Worm (Caenorhabditis elegans) whole organism, L3 larva: ENCODE data around the gene ocr-1.

Experiments used
- R02D3.7 ChIP-seq: fragments of 150-350 bp; optimal IDR thresholded peaks from 2 replicates; lab custom pipeline; 2014; ENCODE audit warnings: missing biosample characterization, missing genetic modification characterization
- ZK546.5 ChIP-seq: sonication (generic microtip); optimal IDR thresholded peaks from 2 replicates; lab custom pipeline; 2017; ENCODE audit warnings: missing biosample characterization, missing genetic modification characterization
- aly-2 ChIP-seq: fragments of 150-350 bp; optimal IDR thresholded peaks from 2 replicates; lab custom pipeline; 2014; ENCODE audit warnings: missing biosample characterization, missing genetic modification characterization
- ceh-16 ChIP-seq: sonication (generic microtip); optimal IDR thresholded peaks from 2 replicates; lab custom pipeline; 2017; ENCODE audit warnings: missing biosample characterization, missing genetic modification characterization
- ceh-28 ChIP-seq: fragments of 150-350 bp; optimal IDR thresholded peaks from 2 replicates; lab custom pipeline; 2014; ENCODE audit warnings: missing biosample characterization, missing genetic modification reagents, missing genetic modification characterization
- ceh-82 ChIP-seq: fragments of 150-350 bp; optimal IDR thresholded peaks from 2 replicates; lab custom pipeline; 2014; ENCODE audit warnings: missing biosample characterization, missing genetic modification characterization
- ceh-9 ChIP-seq: sonication (generic microtip); optimal IDR thresholded peaks from 2 replicates; lab custom pipeline; 2018; ENCODE audit warnings: missing biosample characterization, missing genetic modification characterization
- egl-5 ChIP-seq: fragments of 150-350 bp; optimal IDR thresholded peaks from 2 replicates; lab custom pipeline; 2017; ENCODE audit warnings: missing biosample characterization, missing genetic modification reagents, missing genetic modification characterization, inconsistent platforms
- elt-1 ChIP-seq: fragments of 150-350 bp; optimal IDR thresholded peaks from 2 replicates; lab custom pipeline; 2014; ENCODE audit warnings: missing biosample characterization, missing genetic modification characterization
- elt-2 ChIP-seq: sonication (generic microtip); optimal IDR thresholded peaks from 2 replicates; lab custom pipeline; 2016; ENCODE audit warnings: missing genetic modification reagents, mild to moderate bottlenecking, missing genetic modification characterization, missing compliant biosample characterization
- elt-3 ChIP-seq, 3 experiments: fragments of 150-350 bp in 1 of 3; sonication (generic microtip) in 2 of 3; optimal IDR thresholded peaks; 2 replicates in 2 of 3; 4 replicates in 1 of 3; lab custom pipeline; 2014 to 2017; ENCODE audit warnings: missing biosample characterization in 3 of 3, missing genetic modification characterization in 3 of 3
- fkh-10 ChIP-seq: sonication (generic microtip); optimal IDR thresholded peaks from 2 replicates; lab custom pipeline; 2017; ENCODE audit warnings: missing biosample characterization, missing genetic modification reagents, missing genetic modification characterization
- fkh-2 ChIP-seq: fragments of 150-350 bp; optimal IDR thresholded peaks from 2 replicates; lab custom pipeline; 2014; ENCODE audit warnings: missing biosample characterization, missing genetic modification reagents, missing genetic modification characterization
- fos-1 ChIP-seq: fragments of 150-350 bp; optimal IDR thresholded peaks from 2 replicates; lab custom pipeline; 2014; ENCODE audit warnings: missing biosample characterization, missing genetic modification characterization
- lin-39 ChIP-seq: fragments of 150-350 bp; optimal IDR thresholded peaks from 2 replicates; lab custom pipeline; 2018; ENCODE audit warnings: missing biosample characterization, missing genetic modification reagents, missing genetic modification characterization
- lsy-12 ChIP-seq: sonication (generic microtip); optimal IDR thresholded peaks from 2 replicates; lab custom pipeline; 2016; ENCODE audit warnings: mild to moderate bottlenecking, missing genetic modification characterization, missing compliant biosample characterization
- mdl-1 ChIP-seq: fragments of 150-350 bp; optimal IDR thresholded peaks from 2 replicates; lab custom pipeline; 2014; ENCODE audit warnings: missing biosample characterization, missing genetic modification characterization
- mml-1 ChIP-seq: fragments of 150-350 bp; sonication (generic microtip); optimal IDR thresholded peaks from 3 replicates; lab custom pipeline; 2014; ENCODE audit warnings: missing biosample characterization, missing genetic modification characterization
- nfya-1 ChIP-seq: sonication (generic microtip); optimal IDR thresholded peaks from 2 replicates; lab custom pipeline; 2017; ENCODE audit warnings: missing genetic modification characterization, mild to moderate bottlenecking, missing compliant biosample characterization, antibody characterized with exemption, moderate library complexity; ENCODE audit not compliant: insufficient read depth
- nhr-11 ChIP-seq: fragments of 150-350 bp; optimal IDR thresholded peaks from 2 replicates; lab custom pipeline; 2014; ENCODE audit warnings: missing biosample characterization, missing genetic modification characterization
- nhr-25 ChIP-seq: sonication (generic microtip); optimal IDR thresholded peaks from 2 replicates; lab custom pipeline; 2017; ENCODE audit warnings: missing biosample characterization, missing genetic modification characterization
- nhr-28 ChIP-seq: fragments of 150-350 bp; optimal IDR thresholded peaks from 2 replicates; lab custom pipeline; 2014; ENCODE audit warnings: missing biosample characterization, missing genetic modification characterization
- nhr-43 ChIP-seq: sonication (generic microtip); optimal IDR thresholded peaks from 2 replicates; lab custom pipeline; 2016; ENCODE audit warnings: mild to moderate bottlenecking, missing genetic modification characterization, missing compliant biosample characterization; ENCODE audit not compliant: poor library complexity, severe bottlenecking
- nhr-67 ChIP-seq: fragments of 150-350 bp; optimal IDR thresholded peaks from 2 replicates; lab custom pipeline; 2014; ENCODE audit warnings: missing biosample characterization, missing genetic modification characterization
- nhr-77 ChIP-seq: fragments of 150-350 bp; optimal IDR thresholded peaks from 2 replicates; lab custom pipeline; 2014; ENCODE audit warnings: missing biosample characterization, missing genetic modification characterization
- pha-4 ChIP-seq: fragments of 150-350 bp; optimal IDR thresholded peaks from 2 replicates; lab custom pipeline; 2014; ENCODE audit warnings: missing biosample characterization, missing genetic modification reagents, missing genetic modification characterization
- pqm-1 ChIP-seq: fragments of 150-350 bp; optimal IDR thresholded peaks from 2 replicates; lab custom pipeline; 2017; ENCODE audit warnings: missing biosample characterization, missing genetic modification characterization, inconsistent platforms
- skn-1 ChIP-seq: fragments of 150-350 bp; optimal IDR thresholded peaks from 2 replicates; lab custom pipeline; 2014; ENCODE audit warnings: missing biosample characterization, missing genetic modification characterization
- snpc-4 ChIP-seq: fragments of 150-350 bp; optimal IDR thresholded peaks from 2 replicates; lab custom pipeline; 2014; ENCODE audit warnings: missing biosample characterization, missing genetic modification characterization
- unc-39 ChIP-seq: sonication (generic microtip); optimal IDR thresholded peaks from 4 replicates; lab custom pipeline; 2017; ENCODE audit warnings: missing biosample characterization, missing genetic modification characterization
- ztf-11 ChIP-seq: fragments of 150-350 bp; optimal IDR thresholded peaks from 2 replicates; lab custom pipeline; 2014; ENCODE audit warnings: missing biosample characterization, missing genetic modification characterization
- ztf-4 ChIP-seq: fragments of 150-350 bp; optimal IDR thresholded peaks from 2 replicates; lab custom pipeline; 2014; ENCODE audit warnings: missing biosample characterization, missing genetic modification characterization

ocr-1 gene

DNA sequence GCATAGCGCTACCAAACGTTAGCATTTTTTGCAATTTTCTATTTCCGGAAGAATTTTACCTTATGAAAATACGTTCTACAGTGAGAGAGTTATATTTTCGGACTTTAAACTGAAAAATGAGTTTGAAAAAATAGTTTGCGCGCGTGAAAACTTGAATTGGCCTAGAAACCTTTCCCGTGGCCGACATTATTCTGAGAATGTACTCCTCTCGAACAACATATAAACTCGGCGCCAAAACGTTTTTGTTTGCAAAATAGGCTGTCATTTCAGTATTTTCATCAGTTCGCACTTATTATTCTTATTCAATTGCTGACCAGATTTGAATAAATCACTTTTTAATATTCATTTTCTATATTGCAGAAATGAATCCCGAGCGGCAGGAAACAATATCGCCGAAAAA, 27.4 kb upstream of the ocr-1 start, which contains the start of the genes mre-11 and wdr-5.3 (continued):
- no peak for TF ChIP-seq ceh-16
- no peak for TF ChIP-seq pha-4 (tag; lab: Kevin White, UChicago)

DNA sequence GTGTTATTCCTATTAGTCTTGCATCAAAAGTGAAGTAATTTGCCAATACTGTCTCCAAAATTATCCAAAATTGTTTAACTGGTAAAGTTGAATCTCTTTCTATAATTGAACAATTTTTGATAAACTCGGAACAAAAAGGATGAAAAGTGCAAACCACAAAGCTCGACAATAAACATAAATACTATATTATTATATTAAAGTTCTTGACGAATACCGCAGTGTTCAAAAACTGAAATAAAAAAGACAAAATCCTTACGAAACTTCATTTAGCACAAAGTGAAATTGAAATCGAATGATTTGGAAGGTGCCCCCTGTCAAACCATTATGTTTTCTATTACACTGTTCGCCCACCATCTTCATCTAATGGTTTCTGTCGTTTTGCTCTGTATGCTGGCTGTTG, 22.8 kb upstream of the ocr-1 start, which contains the start of gene ZC302.3:
TSS of gene ZC302.3 (minus strand) at position 101 of the 400 bp plus-strand sequence.
- TF ChIP-seq elt-1 (tag; lab: Kevin White, UChicago) (no peak), ceh-16 (no peak), mml-1 (tag; lab: Kevin White, UChicago) (no peak), aly-2 (no peak), ceh-9 (tag; lab: Kevin White, UChicago) (no peak), ztf-11 (tag; lab: Kevin White, UChicago) (no peak), egl-5 (tag; lab: Kevin White, UChicago) (no peak), ceh-82 (tag; lab: Kevin White, UChicago) (no peak), unc-39 (tag; lab: Kevin White, UChicago) (no peak), ztf-4 (tag; lab: Kevin White, UChicago) (no peak), ceh-28 (tag; lab: Kevin White, UChicago) (no peak), nfya-1 (tag; lab: Kevin White, UChicago) (no peak), fos-1 (tag; lab: Kevin White, UChicago) (no peak), nhr-67 (no peak)

DNA sequence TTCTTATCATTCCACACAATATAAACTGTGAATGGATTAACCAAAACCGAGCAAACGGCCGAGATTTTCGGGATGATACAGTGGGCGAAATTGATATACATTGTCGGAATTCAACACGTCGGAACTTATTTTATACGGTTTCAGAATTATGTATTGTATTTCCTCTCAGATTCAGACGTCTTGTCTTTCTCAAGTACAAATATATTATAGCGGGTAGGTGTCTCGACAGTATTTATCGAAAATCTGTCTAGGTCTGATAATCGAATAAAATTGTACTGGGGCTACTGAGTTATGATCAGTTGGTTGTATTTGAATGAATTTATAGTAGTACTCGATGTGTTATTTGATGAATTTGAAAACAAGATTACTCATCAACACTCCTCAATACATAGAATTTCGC, 20.5 kb upstream of the ocr-1 start, which contains the start of gene srj-22:
TSS of gene srj-22 (minus strand) at position 101 of the 400 bp plus-strand sequence.
- TF ChIP-seq ceh-9 (tag; lab: Kevin White, UChicago), result no peak
- no peak for TF ChIP-seq fkh-10
- TF ChIP-seq fos-1 (tag; lab: Kevin White, UChicago), result no peak
- no peak for TF ChIP-seq ceh-16
- no peak for TF ChIP-seq nhr-11 (tag; lab: Kevin White, UChicago)
- TF ChIP-seq mdl-1 (tag; lab: Kevin White, UChicago), result no peak
- no peak for TF ChIP-seq elt-2 (tag; lab: Kevin White, UChicago)
- TF ChIP-seq ztf-4 (tag; lab: Kevin White, UChicago), result no peak

DNA sequence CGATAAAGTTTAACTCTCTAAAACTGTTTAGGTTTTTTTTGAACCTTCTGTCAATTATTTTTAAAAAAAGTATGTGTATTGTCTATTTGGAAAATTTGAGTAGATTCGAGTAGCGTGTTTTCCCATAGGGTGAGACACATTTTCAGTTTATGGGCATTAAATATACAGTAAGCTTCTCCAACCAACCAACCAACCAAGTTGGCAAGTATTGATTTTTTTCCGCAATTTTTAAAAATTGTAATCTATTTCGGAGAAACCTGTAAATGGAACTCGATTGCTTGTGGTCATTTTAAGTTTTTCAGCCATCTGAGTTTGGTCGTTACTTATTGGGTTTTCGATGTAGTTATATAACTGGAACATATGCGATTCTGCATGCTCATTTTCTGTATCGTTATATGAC, 19.1 kb upstream of the ocr-1 start, which contains the start of gene srj-21:
TSS of gene srj-21 (plus strand) at position 301 of the 400 bp plus-strand sequence.
- TF ChIP-seq nhr-77 (tag; lab: Kevin White, UChicago) (no peak), ceh-28 (tag; lab: Kevin White, UChicago) (no peak), elt-3 (tag; optimal IDR thresholded peaks at IDR 0.05; lab: Kevin White, UChicago) (no peak), elt-1 (tag; lab: Kevin White, UChicago) (no peak), lin-39 (tag; lab: Kevin White, UChicago) (no peak), nhr-28 (tag; lab: Kevin White, UChicago) (no peak), R02D3.7 (no peak), snpc-4 (tag; lab: Kevin White, UChicago) (no peak), elt-2 (tag; lab: Kevin White, UChicago) (no peak), nhr-43 (no peak), lsy-12 (tag; lab: Kevin White, UChicago) (no peak), nhr-25 (no peak), ZK546.5 (tag; lab: Kevin White, UChicago) (no peak), ceh-16 (no peak), fkh-2 (tag; lab: Kevin White, UChicago) (no peak), mml-1 (tag; lab: Kevin White, UChicago) (no peak), ztf-11 (tag; lab: Kevin White, UChicago) (no peak)

ce11 chrV:10747263-10747951, 16.8 kb upstream of the ocr-1 start, which contains the start of the genes selt-1.2 and F28H7.2:
selt-1.2 (minus strand) TSS chrV:10747363.
F28H7.2 (plus strand) TSS chrV:10747901.
- TF ChIP-seq aly-2 (no peak), ceh-28 (tag; lab: Kevin White, UChicago) (no peak), skn-1 (tag; lab: Kevin White, UChicago) (no peak), pqm-1 (peak; percentile 40), R02D3.7 (no peak)
- TF ChIP-seq, all 47 proteins: peak for 1
